Fruit fly (Drosophila melanogaster) whole organism, adult: ENCODE results near the gene CG6678.

Experiments used
- CG11617 ChIP-seq: fragments of 200-800 bp; sonication (Bioruptor generic); optimal IDR thresholded peaks from 2 replicates; lab custom pipeline; 2017; ENCODE audit warnings: mild to moderate bottlenecking, missing biosample characterization, missing genetic modification reagents, missing genetic modification characterization
- CG12768 ChIP-seq: fragments of 200-800 bp; sonication (Bioruptor generic); optimal IDR thresholded peaks from 2 replicates; lab custom pipeline; 2017; ENCODE audit warnings: missing biosample characterization, missing genetic modification characterization, mild to moderate bottlenecking, moderate library complexity, missing genetic modification reagents
- CG14711 ChIP-seq: fragments of 200-800 bp; sonication (Bioruptor generic); optimal IDR thresholded peaks from 2 replicates; lab custom pipeline; 2018; ENCODE audit warnings: missing biosample characterization, mild to moderate bottlenecking, missing genetic modification characterization, moderate library complexity
- CG1620 ChIP-seq: fragments of 200-800 bp; sonication (Bioruptor generic); optimal IDR thresholded peaks from 2 replicates; lab custom pipeline; 2016; ENCODE audit warnings: missing biosample characterization, missing genetic modification characterization
- CG33017 ChIP-seq: fragments of 200-800 bp; sonication (Bioruptor generic); optimal IDR thresholded peaks from 2 replicates; lab custom pipeline; 2018; ENCODE audit warnings: missing biosample characterization, mild to moderate bottlenecking, missing genetic modification characterization, moderate library complexity
- CG5204 ChIP-seq: fragments of 200-800 bp; sonication (Bioruptor generic); optimal IDR thresholded peaks from 2 replicates; lab custom pipeline; 2016; ENCODE audit warnings: missing biosample characterization, missing genetic modification characterization
- CG7045 ChIP-seq: fragments of 200-800 bp; sonication (Bioruptor generic); optimal IDR thresholded peaks from 2 replicates; lab custom pipeline; 2017; ENCODE audit warnings: missing biosample characterization, mild to moderate bottlenecking, missing genetic modification characterization
- CG7101 ChIP-seq: fragments of 200-800 bp; sonication (Bioruptor generic); optimal IDR thresholded peaks from 2 replicates; lab custom pipeline; 2018; ENCODE audit warnings: missing biosample characterization, mild to moderate bottlenecking, missing genetic modification characterization, moderate library complexity
- Clk ChIP-seq: fragments of 200-800 bp; sonication (Bioruptor generic); optimal IDR thresholded peaks from 2 replicates; lab custom pipeline; 2017; ENCODE audit warnings: missing biosample characterization, missing genetic modification characterization
- Crg-1 ChIP-seq: fragments of 200-800 bp; sonication (Bioruptor generic); optimal IDR thresholded peaks from 2 replicates; lab custom pipeline; 2016; ENCODE audit warnings: missing biosample characterization, missing genetic modification characterization
- Hr96 ChIP-seq: fragments of 200-800 bp; sonication (Bioruptor generic); optimal IDR thresholded peaks from 2 replicates; lab custom pipeline; 2016; ENCODE audit warnings: missing biosample characterization, missing genetic modification characterization
- Mnt ChIP-seq: fragments of 200-800 bp; sonication (Bioruptor generic); optimal IDR thresholded peaks from 2 replicates; lab custom pipeline; 2016; ENCODE audit warnings: missing biosample characterization, mild to moderate bottlenecking, missing genetic modification characterization
- bab1 ChIP-seq: fragments of 200-800 bp; sonication (Bioruptor generic); optimal IDR thresholded peaks from 3 replicates; lab custom pipeline; 2019; ENCODE audit warnings: missing biosample characterization, mild to moderate bottlenecking, missing genetic modification characterization, moderate library complexity
- cic ChIP-seq: fragments of 200-800 bp; sonication (Bioruptor generic); optimal IDR thresholded peaks from 2 replicates; lab custom pipeline; 2017; ENCODE audit warnings: missing biosample characterization, mild to moderate bottlenecking, missing genetic modification characterization, moderate library complexity
- cnc ChIP-seq, 2 experiments: fragments of >200 bp; optimal IDR thresholded peaks; 2 replicates each; lab custom pipeline; 2017
- kay ChIP-seq: fragments of 200-800 bp; sonication (Bioruptor generic); peaks from one replicate; lab custom pipeline; 2016; ENCODE audit warnings: missing biosample characterization, missing genetic modification characterization, borderline replicate concordance
- ovo ChIP-seq: fragments of 200-800 bp; sonication (Bioruptor generic); optimal IDR thresholded peaks from 2 replicates; lab custom pipeline; 2016; ENCODE audit warnings: missing biosample characterization, missing genetic modification characterization
- pad ChIP-seq: fragments of 200-800 bp; sonication (Bioruptor generic); optimal IDR thresholded peaks from 3 replicates; lab custom pipeline; 2017; ENCODE audit warnings: missing biosample characterization, missing genetic modification characterization, mild to moderate bottlenecking, moderate library complexity, missing genetic modification reagents
- tj ChIP-seq: fragments of 200-800 bp; sonication (Bioruptor generic); optimal IDR thresholded peaks from 3 replicates; lab custom pipeline; 2017; ENCODE audit warnings: missing biosample characterization, mild to moderate bottlenecking, missing genetic modification characterization, moderate library complexity
- toe ChIP-seq: fragments of 200-800 bp; sonication (Bioruptor generic); optimal IDR thresholded peaks from 2 replicates; lab custom pipeline; 2016; ENCODE audit warnings: missing biosample characterization, missing genetic modification characterization

Gene CG6678

dm6 chr3R:21935191-21935590 lies 48.4 kb downstream of the CG6678 start:
- TF ChIP-seq CG1620 (GFP tag; lab: Kevin White, UChicago): no peak
- no peak for TF ChIP-seq bab1
- no peak for TF ChIP-seq tj (GFP tag; lab: Kevin White, UChicago)
- no peak for TF ChIP-seq CG12768
- TF ChIP-seq Mnt (GFP tag; lab: Kevin White, UChicago): no peak
- no peak for TF ChIP-seq CG5204 (GFP tag; lab: Kevin White, UChicago)

- TF ChIP-seq Hr96 (GFP tag; lab: Kevin White, UChicago) (peak; percentile 36), ovo (GFP tag; lab: Kevin White, UChicago) (no peak), Clk (GFP tag; lab: Kevin White, UChicago) (no peak), tj (GFP tag; lab: Kevin White, UChicago) (peak; percentile 90), CG11617 (peak; percentile 18), CG14711 (peak; percentile 72), CG7101 (tag; lab: Kevin White, UChicago) (peak; percentile 59), Crg-1 (GFP tag; lab: Kevin White, UChicago) (no peak), CG1620 (GFP tag; lab: Kevin White, UChicago) (peak; percentile 41), bab1 (peak; percentile 85), CG5204 (GFP tag; lab: Kevin White, UChicago) (no peak), cic (GFP tag; lab: Kevin White, UChicago) (no peak), pad (GFP tag; lab: Kevin White, UChicago) (peak; percentile 54)
Observed at dm6 chr3R:21937075-21937950, 50.5 kb downstream of the CG6678 start.

dm6 chr3R:21937951-21938286 lies 51.1 kb downstream of the CG6678 start:
- TF ChIP-seq cnc (optimal IDR thresholded peaks at IDR 0.05; lab: Kevin White, UChicago): no peak
- TF ChIP-seq ovo (GFP tag; lab: Kevin White, UChicago): no peak
- TF ChIP-seq toe (GFP tag; lab: Kevin White, UChicago): no peak
- TF ChIP-seq cic (GFP tag; lab: Kevin White, UChicago): no peak
- TF ChIP-seq Hr96 (GFP tag; lab: Kevin White, UChicago): no peak
- TF ChIP-seq CG1620 (GFP tag; lab: Kevin White, UChicago): no peak
- no peak for TF ChIP-seq CG33017 (tag; lab: Kevin White, UChicago)
- no peak for TF ChIP-seq CG12768
- TF ChIP-seq tj (GFP tag; lab: Kevin White, UChicago): no peak
- no peak for TF ChIP-seq Crg-1 (GFP tag; lab: Kevin White, UChicago)
- no peak for TF ChIP-seq bab1
- no peak for TF ChIP-seq CG14711

- TF ChIP-seq CG14711 (no peak), CG5204 (GFP tag; lab: Kevin White, UChicago) (no peak), kay (GFP tag; lab: Kevin White, UChicago) (no peak), Clk (GFP tag; lab: Kevin White, UChicago) (no peak), Mnt (GFP tag; lab: Kevin White, UChicago) (no peak), Hr96 (GFP tag; lab: Kevin White, UChicago) (no peak), CG33017 (tag; lab: Kevin White, UChicago) (no peak), cnc (optimal IDR thresholded peaks at IDR 0.05; lab: Kevin White, UChicago) (no peak), CG7101 (tag; lab: Kevin White, UChicago) (no peak)
Observed at dm6 chr3R:21938464-21939095, 51.8 kb downstream of the CG6678 start.

- TF ChIP-seq CG11617 (no peak), tj (GFP tag; lab: Kevin White, UChicago) (peak; percentile 38)
Observed at dm6 chr3R:21939110-21939509, 52.3 kb downstream of the CG6678 start.

- no peak for TF ChIP-seq ovo (GFP tag; lab: Kevin White, UChicago)
- TF ChIP-seq CG5204 (GFP tag; lab: Kevin White, UChicago): no peak
- TF ChIP-seq kay (GFP tag; lab: Kevin White, UChicago): no peak
- TF ChIP-seq Hr96 (GFP tag; lab: Kevin White, UChicago): no peak
- TF ChIP-seq cnc (optimal IDR thresholded peaks at IDR 0.05; lab: Kevin White, UChicago): no peak
- no peak for TF ChIP-seq tj (GFP tag; lab: Kevin White, UChicago)
- TF ChIP-seq CG7045 (GFP tag; lab: Kevin White, UChicago): no peak
- TF ChIP-seq Crg-1 (GFP tag; lab: Kevin White, UChicago): no peak
- no peak for TF ChIP-seq Mnt (GFP tag; lab: Kevin White, UChicago)
- TF ChIP-seq toe (GFP tag; lab: Kevin White, UChicago): no peak
- no peak for TF ChIP-seq bab1
- no peak for TF ChIP-seq CG14711
- TF ChIP-seq pad (GFP tag; lab: Kevin White, UChicago): no peak
- no peak for TF ChIP-seq Clk (GFP tag; lab: Kevin White, UChicago)
- TF ChIP-seq CG33017 (tag; lab: Kevin White, UChicago): no peak
- TF ChIP-seq CG11617: no peak
Observed at dm6 chr3R:21940172-21940571, 53.3 kb downstream of the CG6678 start.
